Fruit fly (Drosophila melanogaster): ENCODE results near the gene CG8851.

DNA sequence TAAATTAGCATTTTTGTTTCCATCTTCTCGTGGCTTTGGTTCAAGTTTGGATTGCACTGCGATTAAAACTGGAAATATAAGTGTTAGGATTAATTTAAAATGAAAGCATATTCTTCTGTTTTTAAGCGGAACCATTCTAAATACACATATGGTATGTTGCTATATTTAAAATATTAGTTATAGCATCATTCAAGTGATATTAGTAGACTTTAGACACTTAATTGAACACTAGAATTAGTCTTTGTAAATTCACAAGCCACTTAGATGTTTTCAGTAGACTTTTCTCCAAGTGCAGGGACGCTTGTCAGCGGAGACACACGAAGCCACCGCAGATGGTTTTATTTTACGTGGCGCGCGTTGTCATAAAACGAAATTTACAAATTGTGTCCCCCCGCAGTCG lies 50.4 kb downstream of the CG8851 start:
- TF ChIP-seq Ets98B (GFP tag; IDR thresholded peaks at IDR 0.05) (no peak), CG4496 (GFP tag; IDR thresholded peaks at IDR 0.05) (no peak), rn (GFP tag; IDR thresholded peaks at IDR 0.05) (no peak), EcR (GFP tag; optimal IDR thresholded peaks at IDR 0.05) (no peak), CG13204 (GFP tag; optimal IDR thresholded peaks at IDR 0.05) (no peak), CG8301 (tag; optimal IDR thresholded peaks at IDR 0.05) (no peak), Pif1B (GFP tag; optimal IDR thresholded peaks at IDR 0.05) (no peak), CG14655 (GFP tag; optimal IDR thresholded peaks at IDR 0.05) (no peak), CG8159 (tag; optimal IDR thresholded peaks at IDR 0.05) (no peak), CG9948 (tag; optimal IDR thresholded peaks at IDR 0.05) (no peak), CG17806 (tag; optimal IDR thresholded peaks at IDR 0.05) (no peak)

Data from whole organism, pupa.